Worm (Caenorhabditis elegans): ENCODE measurements around the gene sprp-4.

Gene sprp-4

DNA sequence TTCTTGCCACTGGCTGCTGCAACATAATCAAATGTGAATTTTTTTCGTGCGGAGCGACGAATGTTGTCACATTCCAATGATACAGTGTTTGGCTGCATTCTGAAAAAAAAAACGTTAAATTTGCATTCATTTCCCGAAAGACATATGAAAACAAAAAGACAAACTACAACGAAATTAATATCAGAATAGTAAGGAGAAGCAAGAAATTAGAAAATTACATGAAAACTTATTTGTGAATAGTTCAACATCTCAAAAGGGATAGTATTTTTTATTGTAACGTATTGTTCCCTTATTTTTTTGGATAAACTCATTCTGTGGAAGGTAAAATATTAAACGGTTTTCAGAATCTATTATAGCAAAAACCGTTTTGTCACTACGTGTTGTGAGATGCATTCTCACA is at the start of gene sprp-4:
TSS of gene sprp-4 (minus strand) at position 101 of the 400 bp plus-strand sequence.
- no peak for TF ChIP-seq nhr-12 (tag; optimal IDR thresholded peaks at IDR 0.05)

DNA sequence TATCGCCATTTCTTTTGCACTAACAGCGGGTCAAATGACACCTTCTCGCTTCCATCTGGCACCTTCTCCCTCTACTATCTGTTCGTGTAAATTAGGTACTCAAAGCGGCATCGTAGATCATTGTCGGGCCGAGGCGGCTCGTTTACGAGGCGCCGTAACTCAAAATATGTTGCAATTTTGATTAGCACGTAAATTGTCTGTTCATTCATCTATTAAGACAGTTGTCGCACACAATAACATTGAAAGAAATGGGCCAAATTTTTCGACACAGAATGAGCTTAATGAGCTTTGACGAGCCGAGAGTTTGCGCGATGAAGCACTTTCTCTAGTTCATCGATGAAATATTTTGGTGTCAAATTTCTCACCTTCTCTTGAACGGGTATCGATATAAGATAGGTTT is 49.5 kb upstream of the sprp-4 start:
- TF ChIP-seq elt-2 (tag; optimal IDR thresholded peaks at IDR 0.05) (no peak), ama-1 (optimal IDR thresholded peaks at IDR 0.05) (no peak), sea-2 (GFP tag; optimal IDR thresholded peaks at IDR 0.05) (no peak), nhr-12 (tag; optimal IDR thresholded peaks at IDR 0.05) (no peak), egl-5 (tag; optimal IDR thresholded peaks at IDR 0.05) (peak; percentile 92)

DNA sequence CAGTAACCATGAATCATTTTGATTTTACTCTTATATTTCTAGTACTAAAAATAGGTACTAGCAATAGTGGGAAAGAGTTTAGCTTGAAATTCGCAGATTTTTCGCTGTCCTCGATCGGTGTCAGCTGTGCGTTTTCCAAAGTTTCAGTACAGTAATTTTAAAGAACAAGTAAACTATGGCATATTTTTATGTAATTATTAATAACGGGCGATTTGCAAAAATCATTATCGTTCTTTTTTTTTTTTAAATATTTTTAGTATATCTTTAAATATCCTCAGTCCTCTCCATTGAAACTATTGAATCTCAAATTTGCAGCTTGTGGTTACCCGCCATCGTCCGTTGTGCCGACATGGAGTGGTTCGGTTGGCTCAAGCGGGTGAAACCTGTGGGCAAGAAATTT is 39.4 kb upstream of the sprp-4 start, which contains the start of gene C13E3.1:
TSS of gene C13E3.1 (plus strand) at position 301 of the 400 bp plus-strand sequence.
- no peak for TF ChIP-seq mdl-1 (tag; optimal IDR thresholded peaks at IDR 0.05)
- no peak for TF ChIP-seq nfya-1 (tag; optimal IDR thresholded peaks at IDR 0.05; ENCODE audit: insufficient read depth)
- no peak for TF ChIP-seq elt-3 (tag; optimal IDR thresholded peaks at IDR 0.05)
- TF ChIP-seq R02D3.7 (tag; optimal IDR thresholded peaks at IDR 0.05) = no peak
- no peak for TF ChIP-seq nhr-23 (tag; optimal IDR thresholded peaks at IDR 0.05)
- TF ChIP-seq nhr-28 (tag; optimal IDR thresholded peaks at IDR 0.05) = no peak
- no peak for TF ChIP-seq nhr-25 (tag; optimal IDR thresholded peaks at IDR 0.05)

DNA sequence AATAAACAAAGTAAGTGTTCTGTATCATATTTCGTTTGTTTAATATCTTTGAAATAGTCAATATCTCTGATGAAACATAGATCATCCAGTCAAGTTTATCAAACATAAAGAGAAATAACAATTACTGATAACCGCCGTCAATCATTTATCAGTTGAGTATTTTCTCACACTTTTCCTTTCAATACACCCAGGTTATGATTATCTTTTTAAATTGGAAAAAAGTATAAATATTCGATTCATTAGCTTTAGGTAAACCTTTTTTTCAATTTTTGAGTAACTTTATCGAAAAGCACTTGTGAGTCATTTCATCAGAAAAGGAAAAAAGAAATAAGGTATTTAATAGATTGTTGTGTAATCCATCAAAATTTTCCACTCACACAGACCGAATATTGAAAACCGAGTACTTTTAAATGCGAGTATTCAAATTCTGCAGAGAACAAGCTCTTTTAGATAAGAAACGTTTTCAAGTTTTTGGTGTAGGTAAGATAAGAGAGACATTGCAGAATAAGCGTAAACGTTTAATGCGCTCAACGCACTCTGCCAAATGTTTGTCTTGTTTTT is 38.0 kb upstream of the sprp-4 start:
- no peak for TF ChIP-seq nhr-25 (tag; optimal IDR thresholded peaks at IDR 0.05)
- peak; percentile 44 for TF ChIP-seq elt-2 (tag; optimal IDR thresholded peaks at IDR 0.05)
- TF ChIP-seq pqm-1 (tag; optimal IDR thresholded peaks at IDR 0.05) = peak; percentile 10

DNA sequence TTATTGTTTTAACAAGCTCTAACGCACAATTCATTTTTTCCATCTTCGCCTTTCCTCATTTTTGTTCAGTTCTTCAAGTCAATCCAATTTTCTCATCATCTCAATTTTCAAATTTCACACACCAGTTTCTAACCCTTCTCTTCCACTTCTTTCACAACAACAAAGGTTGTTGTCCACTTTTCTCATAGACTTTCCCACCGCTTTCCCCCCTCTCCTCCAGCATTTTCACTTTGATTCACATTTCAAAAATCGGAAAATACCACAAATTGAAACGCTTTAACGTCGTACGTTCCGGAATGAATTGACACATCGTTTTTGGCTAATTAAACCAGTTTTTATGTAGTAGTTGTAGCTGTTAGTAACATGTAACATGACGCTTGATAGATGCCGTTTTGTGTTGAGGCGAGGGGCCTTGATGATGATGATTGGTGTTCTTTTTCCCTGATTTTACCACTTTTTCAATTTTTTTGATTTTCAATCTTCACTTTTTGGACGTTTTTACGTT is 36.9 kb upstream of the sprp-4 start:
- TF ChIP-seq jun-1 (tag; optimal IDR thresholded peaks at IDR 0.05) (no peak), unc-39 (tag; optimal IDR thresholded peaks at IDR 0.05) (no peak), nfya-1 (tag; optimal IDR thresholded peaks at IDR 0.05; ENCODE audit: insufficient read depth) (no peak), ceh-28 (tag; optimal IDR thresholded peaks at IDR 0.05) (no peak), elt-3 (tag; optimal IDR thresholded peaks at IDR 0.05) (no peak), eor-1 (tag; optimal IDR thresholded peaks at IDR 0.05) (no peak), unc-62 (GFP tag; optimal IDR thresholded peaks at IDR 0.05) (no peak), nhr-237 (tag; optimal IDR thresholded peaks at IDR 0.05) (no peak), lsy-12 (tag; optimal IDR thresholded peaks at IDR 0.05) (no peak), nhr-28 (tag; optimal IDR thresholded peaks at IDR 0.05) (no peak)

DNA sequence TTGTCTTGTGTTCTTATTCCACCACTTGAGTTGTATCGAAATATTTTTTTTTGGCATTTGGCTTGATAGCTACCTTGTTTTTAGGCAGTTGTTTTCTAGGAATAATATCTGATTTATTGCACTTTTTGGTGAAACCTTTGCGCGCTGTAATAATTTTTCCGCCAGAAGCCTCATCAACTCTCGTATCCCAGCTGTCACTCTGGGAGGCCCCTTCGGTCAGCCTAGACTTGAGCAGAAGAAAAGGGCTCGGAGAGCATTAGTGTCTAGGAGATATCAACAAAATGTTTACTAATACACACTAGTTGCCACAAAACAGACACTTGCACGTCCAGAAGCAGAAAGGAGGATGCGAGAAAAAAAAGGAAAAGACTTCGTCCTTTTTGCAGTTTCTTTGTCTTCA is 35.4 kb upstream of the sprp-4 start:
- no peak for TF ChIP-seq nhr-43 (tag; optimal IDR thresholded peaks at IDR 0.05; ENCODE audit: poor library complexity, severe bottlenecking)
- TF ChIP-seq egl-5 (tag; optimal IDR thresholded peaks at IDR 0.05) = peak; percentile 22
- TF ChIP-seq nfya-1 (tag; optimal IDR thresholded peaks at IDR 0.05; ENCODE audit: insufficient read depth) = peak; percentile 14
- TF ChIP-seq unc-39 (tag; optimal IDR thresholded peaks at IDR 0.05) = no peak
- TF ChIP-seq ZK546.5 (tag; optimal IDR thresholded peaks at IDR 0.05) = no peak

DNA sequence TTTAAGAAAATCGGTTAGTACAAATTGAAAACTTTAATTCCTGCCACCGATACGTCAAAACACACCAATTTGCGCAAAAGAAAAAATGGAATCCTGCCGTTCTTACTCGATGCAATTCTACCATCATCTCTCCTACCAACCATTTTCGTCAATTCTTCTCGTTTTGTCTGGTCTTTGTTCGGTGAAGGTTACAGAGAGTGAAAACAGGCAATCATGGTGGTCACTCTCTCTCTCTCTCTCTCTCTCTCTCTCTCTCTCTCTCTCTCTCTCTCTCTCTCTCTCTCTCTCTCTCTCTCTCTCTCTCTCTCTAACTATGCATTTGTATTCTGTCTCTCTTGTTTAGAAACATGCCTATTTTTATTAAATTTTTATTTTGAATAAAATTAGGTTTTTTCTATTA is 28.7 kb upstream of the sprp-4 start:
- TF ChIP-seq lsy-12 (tag; optimal IDR thresholded peaks at IDR 0.05) (no peak), nhr-43 (tag; optimal IDR thresholded peaks at IDR 0.05; ENCODE audit: poor library complexity, severe bottlenecking) (no peak), nhr-25 (tag; optimal IDR thresholded peaks at IDR 0.05) (peak; percentile 42)

DNA sequence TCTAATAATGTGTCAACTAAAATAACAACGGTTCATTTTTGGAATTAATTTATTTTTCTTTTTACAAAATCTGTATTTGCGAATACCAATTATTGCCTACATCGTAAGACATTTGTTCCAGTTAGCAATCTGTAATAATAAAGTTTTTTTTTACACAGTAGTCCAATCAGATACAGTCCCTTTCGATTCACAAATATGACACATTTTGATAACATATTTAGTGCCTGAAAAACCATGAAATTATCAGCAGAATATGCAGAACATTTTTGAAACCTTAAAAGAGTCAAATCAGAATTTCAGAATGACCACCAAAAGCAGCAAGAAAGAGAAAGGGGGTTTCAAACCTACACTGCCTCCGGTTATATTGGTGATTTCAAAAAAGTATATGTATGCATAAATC is 25.9 kb upstream of the sprp-4 start, which contains the start of gene C06E2.2:
TSS of gene C06E2.2 (plus strand) at position 301 of the 400 bp plus-strand sequence.
- TF ChIP-seq ztf-4 (tag; optimal IDR thresholded peaks at IDR 0.05) (no peak), nhr-67 (tag; optimal IDR thresholded peaks at IDR 0.05) (no peak), daf-12 (tag; optimal IDR thresholded peaks at IDR 0.05) (no peak)

Measured in whole organism, L3 larva.